Fruit fly (Drosophila melanogaster) whole organism, adult: Measurements from ENCODE around the gene drpr.

Experiments used
- CG11617 ChIP-seq: fragments of 200-800 bp; sonication (Bioruptor generic); optimal IDR thresholded peaks from 2 replicates; lab custom pipeline; 2017; ENCODE audit warnings: mild to moderate bottlenecking, missing biosample characterization, missing genetic modification reagents, missing genetic modification characterization
- CG12768 ChIP-seq: fragments of 200-800 bp; sonication (Bioruptor generic); optimal IDR thresholded peaks from 2 replicates; lab custom pipeline; 2017; ENCODE audit warnings: missing biosample characterization, missing genetic modification characterization, mild to moderate bottlenecking, moderate library complexity, missing genetic modification reagents
- CG14711 ChIP-seq: fragments of 200-800 bp; sonication (Bioruptor generic); optimal IDR thresholded peaks from 2 replicates; lab custom pipeline; 2018; ENCODE audit warnings: missing biosample characterization, mild to moderate bottlenecking, missing genetic modification characterization, moderate library complexity
- CG1620 ChIP-seq: fragments of 200-800 bp; sonication (Bioruptor generic); optimal IDR thresholded peaks from 2 replicates; lab custom pipeline; 2016; ENCODE audit warnings: missing biosample characterization, missing genetic modification characterization
- CG33017 ChIP-seq: fragments of 200-800 bp; sonication (Bioruptor generic); optimal IDR thresholded peaks from 2 replicates; lab custom pipeline; 2018; ENCODE audit warnings: missing biosample characterization, mild to moderate bottlenecking, missing genetic modification characterization, moderate library complexity
- CG5204 ChIP-seq: fragments of 200-800 bp; sonication (Bioruptor generic); optimal IDR thresholded peaks from 2 replicates; lab custom pipeline; 2016; ENCODE audit warnings: missing biosample characterization, missing genetic modification characterization
- CG7045 ChIP-seq: fragments of 200-800 bp; sonication (Bioruptor generic); optimal IDR thresholded peaks from 2 replicates; lab custom pipeline; 2017; ENCODE audit warnings: missing biosample characterization, mild to moderate bottlenecking, missing genetic modification characterization
- CG7101 ChIP-seq: fragments of 200-800 bp; sonication (Bioruptor generic); optimal IDR thresholded peaks from 2 replicates; lab custom pipeline; 2018; ENCODE audit warnings: missing biosample characterization, mild to moderate bottlenecking, missing genetic modification characterization, moderate library complexity
- Clk ChIP-seq: fragments of 200-800 bp; sonication (Bioruptor generic); optimal IDR thresholded peaks from 2 replicates; lab custom pipeline; 2017; ENCODE audit warnings: missing biosample characterization, missing genetic modification characterization
- Crg-1 ChIP-seq: fragments of 200-800 bp; sonication (Bioruptor generic); optimal IDR thresholded peaks from 2 replicates; lab custom pipeline; 2016; ENCODE audit warnings: missing biosample characterization, missing genetic modification characterization
- Hr96 ChIP-seq: fragments of 200-800 bp; sonication (Bioruptor generic); optimal IDR thresholded peaks from 2 replicates; lab custom pipeline; 2016; ENCODE audit warnings: missing biosample characterization, missing genetic modification characterization
- Mnt ChIP-seq: fragments of 200-800 bp; sonication (Bioruptor generic); optimal IDR thresholded peaks from 2 replicates; lab custom pipeline; 2016; ENCODE audit warnings: missing biosample characterization, mild to moderate bottlenecking, missing genetic modification characterization
- bab1 ChIP-seq: fragments of 200-800 bp; sonication (Bioruptor generic); optimal IDR thresholded peaks from 3 replicates; lab custom pipeline; 2019; ENCODE audit warnings: missing biosample characterization, mild to moderate bottlenecking, missing genetic modification characterization, moderate library complexity
- cic ChIP-seq: fragments of 200-800 bp; sonication (Bioruptor generic); optimal IDR thresholded peaks from 2 replicates; lab custom pipeline; 2017; ENCODE audit warnings: missing biosample characterization, mild to moderate bottlenecking, missing genetic modification characterization, moderate library complexity
- cnc ChIP-seq, 2 experiments: fragments of >200 bp; optimal IDR thresholded peaks; 2 replicates each; lab custom pipeline; 2017
- kay ChIP-seq: fragments of 200-800 bp; sonication (Bioruptor generic); peaks from one replicate; lab custom pipeline; 2016; ENCODE audit warnings: missing biosample characterization, missing genetic modification characterization, borderline replicate concordance
- ovo ChIP-seq: fragments of 200-800 bp; sonication (Bioruptor generic); optimal IDR thresholded peaks from 2 replicates; lab custom pipeline; 2016; ENCODE audit warnings: missing biosample characterization, missing genetic modification characterization
- pad ChIP-seq: fragments of 200-800 bp; sonication (Bioruptor generic); optimal IDR thresholded peaks from 3 replicates; lab custom pipeline; 2017; ENCODE audit warnings: missing biosample characterization, missing genetic modification characterization, mild to moderate bottlenecking, moderate library complexity, missing genetic modification reagents
- tj ChIP-seq: fragments of 200-800 bp; sonication (Bioruptor generic); optimal IDR thresholded peaks from 3 replicates; lab custom pipeline; 2017; ENCODE audit warnings: missing biosample characterization, mild to moderate bottlenecking, missing genetic modification characterization, moderate library complexity
- toe ChIP-seq: fragments of 200-800 bp; sonication (Bioruptor generic); optimal IDR thresholded peaks from 2 replicates; lab custom pipeline; 2016; ENCODE audit warnings: missing biosample characterization, missing genetic modification characterization

drpr gene

dm6 chr3L:1702367-1702927 is 28.5 kb downstream of the drpr start, which contains the start of gene CG13931:
Gene CG13931, minus strand, starts transcription at chr3L:1702407.
- TF ChIP-seq CG12768 = no peak
- TF ChIP-seq cic (GFP tag; lab: Kevin White, UChicago) = no peak
- TF ChIP-seq kay (GFP tag; lab: Kevin White, UChicago) = no peak
- no peak for TF ChIP-seq Mnt (GFP tag; lab: Kevin White, UChicago)
- TF ChIP-seq CG7101 = no peak
- TF ChIP-seq Hr96 (GFP tag; lab: Kevin White, UChicago) = no peak
- TF ChIP-seq pad (GFP tag; lab: Kevin White, UChicago) = no peak
- no peak for TF ChIP-seq CG33017 (tag; lab: Kevin White, UChicago)
- no peak for TF ChIP-seq CG1620 (GFP tag; lab: Kevin White, UChicago)
- TF ChIP-seq Clk (GFP tag; lab: Kevin White, UChicago) = no peak
- no peak for TF ChIP-seq bab1 (GFP tag; lab: Kevin White, UChicago)
- TF ChIP-seq ovo (GFP tag; lab: Kevin White, UChicago) = no peak
- no peak for TF ChIP-seq Crg-1 (GFP tag; lab: Kevin White, UChicago)
- TF ChIP-seq CG11617 (GFP tag; lab: Kevin White, UChicago) = no peak
- TF ChIP-seq toe (GFP tag; lab: Kevin White, UChicago) = no peak
- no peak for TF ChIP-seq cnc (optimal IDR thresholded peaks at IDR 0.05; lab: Kevin White, UChicago)
- TF ChIP-seq tj (GFP tag; lab: Kevin White, UChicago) = no peak
- no peak for TF ChIP-seq CG7045 (GFP tag; lab: Kevin White, UChicago)
- no peak for TF ChIP-seq CG5204 (GFP tag; lab: Kevin White, UChicago)

- TF ChIP-seq Crg-1 (GFP tag; lab: Kevin White, UChicago) (no peak), Clk (GFP tag; lab: Kevin White, UChicago) (no peak), CG5204 (GFP tag; lab: Kevin White, UChicago) (no peak), pad (GFP tag; lab: Kevin White, UChicago) (no peak), bab1 (GFP tag; lab: Kevin White, UChicago) (no peak), CG7101 (no peak), ovo (GFP tag; lab: Kevin White, UChicago) (no peak), kay (GFP tag; lab: Kevin White, UChicago) (no peak), Hr96 (GFP tag; lab: Kevin White, UChicago) (no peak), CG12768 (no peak), CG14711 (tag; lab: Kevin White, UChicago) (no peak), CG11617 (GFP tag; lab: Kevin White, UChicago) (no peak), CG1620 (GFP tag; lab: Kevin White, UChicago) (no peak), toe (GFP tag; lab: Kevin White, UChicago) (no peak), cic (GFP tag; lab: Kevin White, UChicago) (no peak)
These were observed 36.6 kb downstream of the drpr start, which contains the start of gene CG12011 for dm6 chr3L:1694317-1694716. Gene CG12011, plus strand, starts transcription at chr3L:1694617.

- TF ChIP-seq CG12768 = no peak
- TF ChIP-seq toe (GFP tag; lab: Kevin White, UChicago) = no peak
- TF ChIP-seq CG7045 (GFP tag; lab: Kevin White, UChicago) = no peak
- no peak for TF ChIP-seq pad (GFP tag; lab: Kevin White, UChicago)
- no peak for TF ChIP-seq Hr96 (GFP tag; lab: Kevin White, UChicago)
- TF ChIP-seq CG11617 (GFP tag; lab: Kevin White, UChicago) = no peak
- no peak for TF ChIP-seq cnc (optimal IDR thresholded peaks at IDR 0.05; lab: Kevin White, UChicago)
- no peak for TF ChIP-seq CG14711 (tag; lab: Kevin White, UChicago)
- no peak for TF ChIP-seq bab1 (GFP tag; lab: Kevin White, UChicago)
- no peak for TF ChIP-seq Mnt (GFP tag; lab: Kevin White, UChicago)
- TF ChIP-seq CG33017 (tag; lab: Kevin White, UChicago) = no peak
- no peak for TF ChIP-seq CG7101
- TF ChIP-seq Crg-1 (GFP tag; lab: Kevin White, UChicago) = no peak
- no peak for TF ChIP-seq ovo (GFP tag; lab: Kevin White, UChicago)
- no peak for TF ChIP-seq cic (GFP tag; lab: Kevin White, UChicago)
- TF ChIP-seq Clk (GFP tag; lab: Kevin White, UChicago) = no peak
- no peak for TF ChIP-seq tj (GFP tag; lab: Kevin White, UChicago)
- TF ChIP-seq kay (GFP tag; lab: Kevin White, UChicago) = no peak
- no peak for TF ChIP-seq CG5204 (GFP tag; lab: Kevin White, UChicago)
These were observed 38.0 kb downstream of the drpr start for dm6 chr3L:1692859-1693258.

- TF ChIP-seq CG11617 (GFP tag; lab: Kevin White, UChicago) = no peak
These were observed 38.7 kb downstream of the drpr start for dm6 chr3L:1692122-1692786.

- TF ChIP-seq CG7045 (GFP tag; lab: Kevin White, UChicago) (no peak), pad (GFP tag; lab: Kevin White, UChicago) (no peak), CG11617 (GFP tag; lab: Kevin White, UChicago) (no peak), Hr96 (GFP tag; lab: Kevin White, UChicago) (no peak), kay (GFP tag; lab: Kevin White, UChicago) (no peak), toe (GFP tag; lab: Kevin White, UChicago) (no peak)
These were observed 40.0 kb downstream of the drpr start for dm6 chr3L:1690727-1691413.
